Worm (Caenorhabditis elegans) whole organism, L1 larva: Measurements from ENCODE around the gene sma-3.

Source experiments
- C16A3.4 ChIP-seq: fragments of 150-350 bp; optimal IDR thresholded peaks from 2 replicates; lab custom pipeline; 2014; ENCODE audit warnings: missing biosample characterization, missing genetic modification characterization
- nhr-76 ChIP-seq: sonication (generic microtip); optimal IDR thresholded peaks from 2 replicates; lab custom pipeline; 2017; ENCODE audit warnings: missing biosample characterization, missing genetic modification characterization
- nhr-90 ChIP-seq: sonication (generic microtip); optimal IDR thresholded peaks from 2 replicates; lab custom pipeline; 2016; ENCODE audit warnings: mild to moderate bottlenecking, missing genetic modification characterization, missing compliant biosample characterization; ENCODE audit not compliant: poor library complexity
- sptf-1 ChIP-seq: fragments of 150-350 bp; optimal IDR thresholded peaks from 2 replicates; lab custom pipeline; 2014; ENCODE audit warnings: missing biosample characterization, missing genetic modification characterization
- tlp-1 ChIP-seq: fragments of 150-350 bp; optimal IDR thresholded peaks from 2 replicates; lab custom pipeline; 2014; ENCODE audit warnings: missing biosample characterization, missing genetic modification characterization

DNA sequence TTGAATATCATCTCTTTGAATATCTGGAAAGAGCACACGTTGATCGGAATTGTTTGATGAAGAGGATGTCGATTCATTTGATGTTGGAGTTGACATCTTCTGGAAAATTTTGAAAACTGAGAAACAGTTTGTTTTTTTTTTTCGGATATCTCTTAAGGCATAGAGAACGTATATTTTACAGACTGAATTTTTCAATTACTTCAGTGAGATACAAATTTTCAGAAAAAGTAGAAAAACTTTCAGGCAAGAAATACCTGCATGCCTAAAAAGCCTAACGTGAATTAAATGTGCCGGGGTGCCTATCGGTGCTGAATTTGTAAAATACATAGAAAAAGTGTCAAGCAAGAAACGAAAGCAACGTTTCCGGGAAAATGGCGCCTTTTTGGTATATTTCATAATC lies 7.1 kb downstream of the sma-3 start, which contains the start of gene zak-1:
- TF ChIP-seq nhr-90 (tag; lab: Kevin White, UChicago) (no peak), C16A3.4 (tag; lab: Kevin White, UChicago) (no peak), tlp-1 (no peak), nhr-76 (tag; lab: Kevin White, UChicago) (no peak), sptf-1 (no peak)
